Fruit fly (Drosophila melanogaster) whole organism, embryonic: ENCODE results near the gene Drsl4.

Experiments
- Bdp1 ChIP-seq: fragments of 200-800 bp; sonication (Bioruptor generic); optimal IDR thresholded peaks from 3 replicates; lab custom pipeline; 2016; ENCODE audit warnings: missing biosample characterization, missing genetic modification characterization
- Blimp-1 ChIP-seq: fragments of 200-800 bp; sonication (Bioruptor generic); optimal IDR thresholded peaks from 3 replicates; lab custom pipeline; 2018; ENCODE audit warnings: missing biosample characterization, missing genetic modification characterization, mild to moderate bottlenecking, moderate library complexity, missing genetic modification reagents
- C15 ChIP-seq: fragments of 200-800 bp; sonication (Bioruptor generic); IDR thresholded peaks from 3 replicates; pipeline ENCODE4 v1.3.6; 2022; ENCODE audit warnings: missing biosample characterization, missing genetic modification characterization
- CG10147 ChIP-seq: fragments of 200-800 bp; sonication (Bioruptor generic); optimal IDR thresholded peaks from 2 replicates; lab custom pipeline; 2019; ENCODE audit warnings: missing biosample characterization, mild to moderate bottlenecking, missing genetic modification characterization, moderate library complexity
- CG13287 ChIP-seq: fragments of 200-800 bp; sonication (Bioruptor generic); IDR thresholded peaks from 2 replicates; pipeline ENCODE4 v1.3.6; 2022; ENCODE audit warnings: missing biosample characterization, missing genetic modification characterization; ENCODE audit not compliant: partially characterized antibody
- CG13624 ChIP-seq: fragments of 200-800 bp; sonication (Bioruptor generic); optimal IDR thresholded peaks from 2 replicates; lab custom pipeline; 2016; ENCODE audit warnings: missing biosample characterization, missing genetic modification characterization
- CG1603 ChIP-seq: fragments of 200-800 bp; sonication (Bioruptor generic); optimal IDR thresholded peaks from 2 replicates; lab custom pipeline; 2019; ENCODE audit warnings: missing biosample characterization, mild to moderate bottlenecking, missing genetic modification characterization, moderate library complexity
- CG16815 ChIP-seq: fragments of 200-800 bp; sonication (Bioruptor generic); optimal IDR thresholded peaks from 3 replicates; lab custom pipeline; 2017; ENCODE audit warnings: missing biosample characterization, mild to moderate bottlenecking, missing genetic modification characterization
- CG2202 ChIP-seq: fragments of 200-800 bp; sonication (Bioruptor generic); optimal IDR thresholded peaks from 2 replicates; lab custom pipeline; 2018; ENCODE audit warnings: missing biosample characterization, mild to moderate bottlenecking, missing genetic modification characterization
- CG2875 ChIP-seq: fragments of 200-800 bp; sonication (Bioruptor generic); optimal IDR thresholded peaks from 2 replicates; lab custom pipeline; 2017; ENCODE audit warnings: missing biosample characterization, mild to moderate bottlenecking, missing genetic modification characterization, missing genetic modification reagents
- CG31224 ChIP-seq: fragments of 200-800 bp; sonication (Bioruptor generic); IDR thresholded peaks from 2 replicates; pipeline ENCODE4 v1.3.6; 2022; ENCODE audit warnings: missing biosample characterization, missing genetic modification characterization
- CG33557 ChIP-seq: fragments of 200-800 bp; sonication (Bioruptor generic); optimal IDR thresholded peaks from 2 replicates; lab custom pipeline; 2019; ENCODE audit warnings: missing biosample characterization, mild to moderate bottlenecking, missing genetic modification characterization, moderate library complexity
- CG3995 ChIP-seq: fragments of 200-800 bp; sonication (Bioruptor generic); optimal IDR thresholded peaks from 3 replicates; lab custom pipeline; 2016; ENCODE audit warnings: missing biosample characterization, missing genetic modification characterization
- CG6654 ChIP-seq: fragments of 200-800 bp; sonication (Bioruptor generic); optimal IDR thresholded peaks from 2 replicates; lab custom pipeline; 2017; ENCODE audit warnings: missing biosample characterization, mild to moderate bottlenecking, missing genetic modification characterization
- CG6689 ChIP-seq: fragments of 200-800 bp; sonication (Bioruptor generic); IDR thresholded peaks from 2 replicates; pipeline ENCODE4 v1.3.6; 2022; ENCODE audit warnings: missing biosample characterization, missing genetic modification characterization
- CG6854 ChIP-seq: fragments of 200-800 bp; sonication (Bioruptor generic); optimal IDR thresholded peaks from 3 replicates; lab custom pipeline; 2017; ENCODE audit warnings: missing biosample characterization, mild to moderate bottlenecking, missing genetic modification characterization
- CG7745 ChIP-seq: fragments of 200-800 bp; sonication (Bioruptor generic); optimal IDR thresholded peaks from 2 replicates; lab custom pipeline; 2018; ENCODE audit warnings: missing biosample characterization, mild to moderate bottlenecking, missing genetic modification characterization, moderate library complexity
- CG7963 ChIP-seq: fragments of 200-800 bp; sonication (Bioruptor generic); IDR thresholded peaks from 3 replicates; pipeline ENCODE4 v1.3.6; 2022; ENCODE audit warnings: missing biosample characterization, missing genetic modification characterization; ENCODE audit not compliant: partially characterized antibody
- CG8359 ChIP-seq: fragments of 200-800 bp; sonication (Bioruptor generic); optimal IDR thresholded peaks from 2 replicates; lab custom pipeline; 2017; ENCODE audit warnings: missing biosample characterization, mild to moderate bottlenecking, missing genetic modification characterization, borderline replicate concordance
- CG9797 ChIP-seq: fragments of 200-800 bp; sonication (Bioruptor generic); optimal IDR thresholded peaks from 3 replicates; lab custom pipeline; 2018; ENCODE audit warnings: missing biosample characterization, mild to moderate bottlenecking, missing genetic modification characterization
- CG9817 ChIP-seq: fragments of 200-800 bp; sonication (Bioruptor generic); optimal IDR thresholded peaks from 2 replicates; lab custom pipeline; 2018; ENCODE audit warnings: missing biosample characterization, mild to moderate bottlenecking, missing genetic modification characterization, moderate library complexity
- Doc2 ChIP-seq: fragments of 200-800 bp; sonication (Bioruptor generic); IDR thresholded peaks from 2 replicates; pipeline ENCODE4 v1.3.6; 2022; ENCODE audit warnings: missing biosample characterization, missing genetic modification characterization
- MBD-R2 ChIP-seq: fragments of 200-800 bp; sonication (Bioruptor generic); IDR thresholded peaks from 2 replicates; pipeline ENCODE4 v1.3.6; 2022; ENCODE audit warnings: missing biosample characterization, missing genetic modification characterization
- Mad ChIP-seq: fragments of 200-800 bp; sonication (Bioruptor generic); optimal IDR thresholded peaks from 2 replicates; lab custom pipeline; 2016; ENCODE audit warnings: missing biosample characterization, missing genetic modification characterization
- Med ChIP-seq: fragments of 200-800 bp; sonication (Bioruptor generic); peaks from one replicate; lab custom pipeline; 2016; ENCODE audit warnings: missing biosample characterization, missing genetic modification characterization, mild to moderate bottlenecking, inconsistent platforms, moderate library complexity
- Neu2 ChIP-seq: fragments of 200-800 bp; sonication (Bioruptor generic); optimal IDR thresholded peaks from 3 replicates; lab custom pipeline; 2016; ENCODE audit warnings: missing biosample characterization, missing genetic modification characterization, borderline replicate concordance
- Poxn ChIP-seq: fragments of 200-800 bp; sonication (Bioruptor generic); IDR thresholded peaks from 2 replicates; pipeline ENCODE4 v1.3.6; 2022; ENCODE audit warnings: missing biosample characterization, missing genetic modification characterization
- Ravus ChIP-seq: fragments of 200-800 bp; sonication (Bioruptor generic); IDR thresholded peaks from 2 replicates; pipeline ENCODE4 v1.3.6; 2022; ENCODE audit warnings: missing biosample characterization, missing genetic modification characterization
- Trl ChIP-seq, 3 experiments: fragments of >200 bp in 2 of 3; fragments of 200-800 bp in 1 of 3; sonication (Bioruptor generic) in 1 of 3; optimal IDR thresholded peaks; 2 replicates in 1 of 3; 3 replicates in 2 of 3; lab custom pipeline; 2016 to 2017; ENCODE audit warnings: missing biosample characterization in 1 of 3, missing genetic modification characterization in 1 of 3
- Vsx1 ChIP-seq: fragments of 200-800 bp; sonication (Bioruptor generic); optimal IDR thresholded peaks from 2 replicates; lab custom pipeline; 2017; ENCODE audit warnings: missing biosample characterization, mild to moderate bottlenecking, missing genetic modification characterization, missing genetic modification reagents
- ash1 ChIP-seq: fragments of 200-800 bp; sonication (Bioruptor generic); optimal IDR thresholded peaks from 2 replicates; lab custom pipeline; 2018; ENCODE audit warnings: missing biosample characterization, mild to moderate bottlenecking, missing genetic modification characterization
- cas ChIP-seq: fragments of 200-800 bp; sonication (Bioruptor generic); IDR thresholded peaks from 2 replicates; pipeline ENCODE4 v1.3.6; 2022; ENCODE audit warnings: missing biosample characterization, missing genetic modification characterization
- crc ChIP-seq: fragments of 200-800 bp; sonication (Bioruptor generic); optimal IDR thresholded peaks from 2 replicates; lab custom pipeline; 2016; ENCODE audit warnings: missing biosample characterization, missing genetic modification characterization
- dmrt99B ChIP-seq: fragments of 200-800 bp; sonication (Bioruptor generic); optimal IDR thresholded peaks from 2 replicates; lab custom pipeline; 2018; ENCODE audit warnings: missing biosample characterization, mild to moderate bottlenecking, missing genetic modification characterization, moderate library complexity
- emc ChIP-seq: fragments of 200-800 bp; sonication (Bioruptor generic); optimal IDR thresholded peaks from 2 replicates; lab custom pipeline; 2016; ENCODE audit warnings: missing biosample characterization, missing genetic modification characterization
- en ChIP-seq: fragments of 200-800 bp; sonication (Bioruptor generic); optimal IDR thresholded peaks from 2 replicates; lab custom pipeline; 2016; ENCODE audit warnings: missing biosample characterization, missing genetic modification characterization
- exex ChIP-seq: fragments of 200-800 bp; sonication (Bioruptor generic); optimal IDR thresholded peaks from 4 replicates; lab custom pipeline; 2018; ENCODE audit warnings: missing biosample characterization, mild to moderate bottlenecking, missing genetic modification characterization, moderate library complexity
- her ChIP-seq: fragments of 200-800 bp; sonication (Bioruptor generic); optimal IDR thresholded peaks from 2 replicates; lab custom pipeline; 2016; ENCODE audit warnings: missing biosample characterization, missing genetic modification characterization
- hth ChIP-seq: fragments of >200 bp; optimal IDR thresholded peaks from 2 replicates; lab custom pipeline; 2017; ENCODE audit warnings: inconsistent platforms
- ind ChIP-seq: fragments of 200-800 bp; sonication (Bioruptor generic); optimal IDR thresholded peaks from 3 replicates; lab custom pipeline; 2016; ENCODE audit warnings: missing biosample characterization, missing genetic modification characterization
- p53 ChIP-seq: fragments of 200-800 bp; sonication (Bioruptor generic); optimal IDR thresholded peaks from 2 replicates; lab custom pipeline; 2016; ENCODE audit warnings: missing biosample characterization, missing genetic modification characterization
- pho ChIP-seq: fragments of 200-800 bp; sonication (Bioruptor generic); optimal IDR thresholded peaks from 2 replicates; lab custom pipeline; 2016; ENCODE audit warnings: missing biosample characterization, missing genetic modification characterization
- pzg ChIP-seq: fragments of 200-800 bp; sonication (Bioruptor generic); optimal IDR thresholded peaks from 3 replicates; lab custom pipeline; 2018; ENCODE audit warnings: missing biosample characterization, mild to moderate bottlenecking, missing genetic modification characterization, moderate library complexity
- ro ChIP-seq: fragments of 200-800 bp; sonication (Bioruptor generic); IDR thresholded peaks from 2 replicates; pipeline ENCODE4 v1.3.6; 2022; ENCODE audit warnings: missing biosample characterization, missing genetic modification characterization
- sc ChIP-seq, 3 experiments: fragments of >200 bp in 2 of 3; fragments of 200-800 bp in 1 of 3; sonication (Bioruptor generic) in 1 of 3; optimal IDR thresholded peaks; 2 replicates in 2 of 3; 3 replicates in 1 of 3; lab custom pipeline; 2017; ENCODE audit warnings: mild to moderate bottlenecking in 1 of 3, missing biosample characterization in 1 of 3, missing genetic modification characterization in 1 of 3, missing genetic modification reagents in 1 of 3
- stc ChIP-seq: fragments of 200-800 bp; sonication (Bioruptor generic); IDR thresholded peaks from 2 replicates; pipeline ENCODE4 v1.3.6; 2022; ENCODE audit warnings: missing biosample characterization, missing genetic modification characterization
- twi ChIP-seq: fragments of 200-800 bp; optimal IDR thresholded peaks from 2 replicates; lab custom pipeline; 2019; ENCODE audit warnings: missing biosample characterization, mild to moderate bottlenecking, missing genetic modification characterization, moderate library complexity
- unc-4 ChIP-seq: fragments of 200-800 bp; sonication (Bioruptor generic); IDR thresholded peaks from 2 replicates; pipeline ENCODE4 v1.3.6; 2022; ENCODE audit warnings: missing biosample characterization, missing genetic modification characterization; ENCODE audit not compliant: partially characterized antibody

The Drsl4 gene

dm6 chr3L:3301171-3301738 is 14.2 kb upstream of the Drsl4 start (continued):
- TF ChIP-seq Bdp1 (GFP tag; lab: Kevin White, UChicago) (peak; percentile 77), twi (tag; lab: Kevin White, UChicago) (peak; percentile 75), pho (GFP tag; lab: Kevin White, UChicago) (peak; percentile 87), CG2875 (GFP tag; lab: Kevin White, UChicago) (peak; percentile 90), en (peak; percentile 92), hth (lab: Kevin White, UChicago) (no peak), unc-4 (GFP tag; lab: Robert Waterston, UW) (no peak), emc (GFP tag; lab: Kevin White, UChicago) (peak; percentile 74), pzg (no peak), dmrt99B (tag; lab: Kevin White, UChicago) (peak; percentile 95), Neu2 (GFP tag; lab: Kevin White, UChicago) (no peak), MBD-R2 (GFP tag; lab: Robert Waterston, UW) (peak; percentile 64; the same call in 1 of the 2 replicates), CG2202 (tag; lab: Kevin White, UChicago) (peak; percentile 79), p53 (GFP tag; lab: Kevin White, UChicago) (peak; percentile 75), her (GFP tag; lab: Kevin White, UChicago) (peak; percentile 88), Med (GFP tag; lab: Kevin White, UChicago) (peak; percentile 98), ro (GFP tag; lab: Robert Waterston, UW) (peak; percentile 82), exex (tag; lab: Kevin White, UChicago) (peak; percentile 100), Blimp-1 (GFP tag; lab: Kevin White, UChicago) (peak; percentile 91), CG3995 (GFP tag; lab: Kevin White, UChicago) (peak; percentile 23), Poxn (GFP tag; lab: Robert Waterston, UW) (peak; percentile 70), CG9797 (GFP tag; lab: Kevin White, UChicago) (no peak), CG7963 (no peak), cas (peak; percentile 52; the same call in 1 of the 2 replicates), CG6654 (GFP tag; lab: Kevin White, UChicago) (peak; percentile 67), CG13624 (GFP tag; lab: Kevin White, UChicago) (peak; percentile 91), CG31224 (GFP tag; lab: Robert Waterston, UW) (peak; percentile 77), C15 (GFP tag; lab: Robert Waterston, UW) (peak; percentile 80; the same call in 2 of the 3 replicates), ind (GFP tag; lab: Kevin White, UChicago) (peak; percentile 91), CG7745 (peak; percentile 42), sc (optimal IDR thresholded peaks at IDR 0.05; lab: Kevin White, UChicago) (no peak), sc (GFP tag; optimal IDR thresholded peaks at IDR 0.05; lab: Kevin White, UChicago) (peak; percentile 84), Ravus (GFP tag; lab: Robert Waterston, UW) (peak; percentile 70; the same call in 1 of the 2 replicates), CG9817 (tag; lab: Kevin White, UChicago) (peak; percentile 84), Mad (peak; percentile 86), stc (GFP tag; lab: Robert Waterston, UW) (peak; percentile 95), CG13287 (GFP tag; lab: Robert Waterston, UW) (no peak; the same call in 1 of the 2 replicates), Vsx1 (GFP tag; lab: Kevin White, UChicago) (peak; percentile 72), crc (GFP tag; lab: Kevin White, UChicago) (peak; percentile 88), CG10147 (peak; percentile 86), CG6689 (peak; percentile 87), ash1 (GFP tag; lab: Kevin White, UChicago) (no peak), CG6854 (peak; percentile 90), CG33557 (peak; percentile 68), CG8359 (GFP tag; lab: Kevin White, UChicago) (peak; percentile 76), CG1603 (tag; lab: Kevin White, UChicago) (peak; percentile 85), Trl (optimal IDR thresholded peaks at IDR 0.05; lab: Kevin White, UChicago) (peak; percentile 10 to 46), Trl (GFP tag; optimal IDR thresholded peaks at IDR 0.05; lab: Kevin White, UChicago) (peak; percentile 83), Doc2 (no peak), CG16815 (GFP tag; lab: Kevin White, UChicago) (peak; percentile 69)
